Worm (Caenorhabditis elegans) whole organism, young adult: ENCODE data around the gene tbc-20.
A peak's percentile ranks its signal among the peaks of the same experiment; 100 is the strongest.

ENCODE experiments used
- B0019.2 ChIP-seq: fragments of 200-800 bp; sonication (Bioruptor generic); conservative IDR thresholded peaks from 2 replicates; pipeline ENCODE4 v1.3.6; 2022; ENCODE audit warnings: missing genetic modification reagents, missing genetic modification characterization, missing compliant biosample characterization
- B0261.1 ChIP-seq: sonication (generic microtip); optimal IDR thresholded peaks from 2 replicates; lab custom pipeline; 2016; ENCODE audit warnings: mild to moderate bottlenecking, missing genetic modification characterization, moderate library complexity, missing compliant biosample characterization
- B0336.3 ChIP-seq: fragments of 200-800 bp; sonication (Bioruptor generic); IDR thresholded peaks from 2 replicates; pipeline ENCODE4 v1.3.6; 2022; ENCODE audit warnings: missing genetic modification characterization, missing compliant biosample characterization
- C06A6.2 ChIP-seq: fragments of 200-800 bp; sonication (Bioruptor generic); conservative IDR thresholded peaks from 2 replicates; pipeline ENCODE4 v1.3.6; 2022; ENCODE audit warnings: missing genetic modification characterization, missing compliant biosample characterization
- F23B12.7 ChIP-seq: sonication (generic microtip); optimal IDR thresholded peaks from 2 replicates; lab custom pipeline; 2017; ENCODE audit warnings: missing genetic modification characterization, mild to moderate bottlenecking, missing compliant biosample characterization, antibody characterized with exemption, moderate library complexity; ENCODE audit not compliant: insufficient read depth
- F52B5.7 ChIP-seq: sonication (generic microtip); optimal IDR thresholded peaks from 2 replicates; lab custom pipeline; 2016; ENCODE audit warnings: mild to moderate bottlenecking, missing genetic modification characterization, missing compliant biosample characterization
- F55B11.4 ChIP-seq: sonication (generic microtip); optimal IDR thresholded peaks from 2 replicates; lab custom pipeline; 2016; ENCODE audit warnings: missing compliant biosample characterization, missing genetic modification characterization, borderline replicate concordance; ENCODE audit not compliant: insufficient read depth
- F57A8.1 ChIP-seq: fragments of 200-800 bp; sonication (Bioruptor generic); optimal IDR thresholded peaks from 2 replicates; lab custom pipeline; 2018; ENCODE audit warnings: mild to moderate bottlenecking, missing genetic modification characterization, moderate library complexity, missing compliant biosample characterization
- F57C9.4 ChIP-seq: sonication (generic microtip); optimal IDR thresholded peaks from 2 replicates; lab custom pipeline; 2017; ENCODE audit warnings: mild to moderate bottlenecking, missing genetic modification characterization, missing compliant biosample characterization
- K11D2.4 ChIP-seq: fragments of 200-800 bp; sonication (Bioruptor generic); IDR thresholded peaks from 2 replicates; pipeline ENCODE4 v1.3.6; 2022; ENCODE audit warnings: missing genetic modification reagents, missing genetic modification characterization, missing compliant biosample characterization
- akir-1 ChIP-seq: fragments of 200-800 bp; sonication (Bioruptor generic); optimal IDR thresholded peaks from 2 replicates; lab custom pipeline; 2018; ENCODE audit warnings: mild to moderate bottlenecking, missing genetic modification characterization, moderate library complexity, missing compliant biosample characterization
- atf-7 ChIP-seq: sonication (generic microtip); optimal IDR thresholded peaks from 2 replicates; lab custom pipeline; 2017; ENCODE audit warnings: mild to moderate bottlenecking, missing genetic modification characterization, missing compliant biosample characterization
- attf-3 ChIP-seq: fragments of 200-800 bp; sonication (Bioruptor generic); conservative IDR thresholded peaks from 2 replicates; pipeline ENCODE4 v1.3.6; 2022; ENCODE audit warnings: missing genetic modification reagents, missing genetic modification characterization, missing compliant biosample characterization
- attf-6 ChIP-seq: fragments of 200-800 bp; sonication (Bioruptor generic); IDR thresholded peaks from 2 replicates; pipeline ENCODE4 v1.3.6; 2022; ENCODE audit warnings: missing genetic modification reagents, missing genetic modification characterization, missing compliant biosample characterization
- bed-2 ChIP-seq: fragments of 200-800 bp; sonication (Bioruptor generic); IDR thresholded peaks from 2 replicates; pipeline ENCODE4 v1.3.6; 2022; ENCODE audit warnings: missing genetic modification reagents, missing genetic modification characterization, missing compliant biosample characterization
- cebp-1 ChIP-seq, 2 experiments: fragments of 200-800 bp in 1 of 2; sonication (Bioruptor generic) in 1 of 2; sonication (generic microtip) in 1 of 2; IDR thresholded peaks in 1 of 2; optimal IDR thresholded peaks in 1 of 2; 2 replicates each; pipeline versions ENCODE4 v1.3.6 to Lab custom; 2017 to 2022; ENCODE audit warnings: missing compliant biosample characterization in 2 of 2, missing genetic modification characterization in 2 of 2, mild to moderate bottlenecking in 1 of 2, missing genetic modification reagents in 1 of 2, moderate library complexity in 1 of 2
- ceh-100 ChIP-seq: fragments of 200-800 bp; sonication (Bioruptor generic); IDR thresholded peaks from 2 replicates; pipeline ENCODE4 v1.3.6; 2022; ENCODE audit warnings: missing genetic modification reagents, missing genetic modification characterization, missing compliant biosample characterization
- ceh-27 ChIP-seq: fragments of 200-800 bp; sonication (Bioruptor generic); optimal IDR thresholded peaks from 2 replicates; lab custom pipeline; 2018; ENCODE audit warnings: mild to moderate bottlenecking, missing genetic modification characterization, moderate library complexity, missing compliant biosample characterization
- ceh-91 ChIP-seq: fragments of 200-800 bp; sonication (Bioruptor generic); IDR thresholded peaks from 2 replicates; pipeline ENCODE4 v1.3.6; 2022; ENCODE audit warnings: missing genetic modification reagents, missing genetic modification characterization, missing compliant biosample characterization
- dox-1 ChIP-seq: fragments of 200-800 bp; sonication (Bioruptor generic); IDR thresholded peaks from 2 replicates; pipeline ENCODE4 v1.3.6; 2022; ENCODE audit warnings: missing genetic modification reagents, missing genetic modification characterization, missing compliant biosample characterization
- dpl-1 ChIP-seq: fragments of 150-350 bp; optimal IDR thresholded peaks from 2 replicates; lab custom pipeline; 2014; ENCODE audit warnings: missing biosample characterization, missing genetic modification reagents, missing genetic modification characterization
- efl-1 ChIP-seq: fragments of 150-350 bp; optimal IDR thresholded peaks from 2 replicates; lab custom pipeline; 2014; ENCODE audit warnings: missing biosample characterization, missing genetic modification reagents, missing genetic modification characterization
- egl-44 ChIP-seq: fragments of 200-800 bp; sonication (Bioruptor generic); IDR thresholded peaks from 2 replicates; pipeline ENCODE4 v1.3.6; 2022; ENCODE audit warnings: missing genetic modification reagents, missing genetic modification characterization, missing compliant biosample characterization
- ekl-4 ChIP-seq: fragments of 200-800 bp; sonication (Bioruptor generic); IDR thresholded peaks from 2 replicates; pipeline ENCODE4 v1.3.6; 2022; ENCODE audit warnings: missing genetic modification reagents, missing genetic modification characterization, missing compliant biosample characterization
- him-1 ChIP-seq: sonication (generic microtip); optimal IDR thresholded peaks from 2 replicates; lab custom pipeline; 2016; ENCODE audit warnings: missing genotype, missing genetic modification reagents, missing genetic modification characterization, missing compliant biosample characterization
- hlh-26 ChIP-seq: fragments of 200-800 bp; sonication (Bioruptor generic); conservative IDR thresholded peaks from 2 replicates; pipeline ENCODE4 v1.3.6; 2022; ENCODE audit warnings: missing genetic modification reagents, missing genetic modification characterization, missing compliant biosample characterization
- hmg-20 ChIP-seq: fragments of 200-800 bp; sonication (Bioruptor generic); IDR thresholded peaks from 2 replicates; pipeline ENCODE4 v1.3.6; 2022; ENCODE audit warnings: missing genetic modification reagents, missing genetic modification characterization, missing compliant biosample characterization
- let-526 ChIP-seq: fragments of 200-800 bp; sonication (Bioruptor generic); IDR thresholded peaks from 2 replicates; pipeline ENCODE4 v1.3.6; 2022; ENCODE audit warnings: missing genetic modification reagents, missing genetic modification characterization, missing compliant biosample characterization
- let-607 ChIP-seq, 2 experiments: fragments of 200-800 bp in 1 of 2; sonication (Bioruptor generic) in 1 of 2; sonication (generic microtip) in 1 of 2; optimal IDR thresholded peaks; 2 replicates each; lab custom pipeline; 2016 to 2018; ENCODE audit warnings: mild to moderate bottlenecking in 2 of 2, missing compliant biosample characterization in 2 of 2, missing genetic modification characterization in 2 of 2, moderate library complexity in 2 of 2, missing genotype in 1 of 2
- lin-26 ChIP-seq: fragments of 200-800 bp; sonication (Bioruptor generic); IDR thresholded peaks from 2 replicates; pipeline ENCODE4 v1.3.6; 2022; ENCODE audit warnings: missing genetic modification reagents, missing genetic modification characterization, missing compliant biosample characterization
- lin-35 ChIP-seq, 3 experiments: fragments of 150-350 bp in 2 of 3; sonication (generic microtip) in 1 of 3; optimal IDR thresholded peaks; 2 replicates each; lab custom pipeline; 2014 to 2018; ENCODE audit warnings: missing biosample characterization in 3 of 3, missing genetic modification characterization in 3 of 3, missing genetic modification reagents in 3 of 3
- lsl-1 ChIP-seq: fragments of 200-800 bp; sonication (Bioruptor generic); optimal IDR thresholded peaks from 2 replicates; lab custom pipeline; 2018; ENCODE audit warnings: mild to moderate bottlenecking, missing genetic modification characterization, moderate library complexity, missing compliant biosample characterization
- mcd-1 ChIP-seq: fragments of 200-800 bp; sonication (Bioruptor generic); IDR thresholded peaks from 2 replicates; pipeline ENCODE4 v1.3.6; 2022; ENCODE audit warnings: missing genetic modification reagents, missing genetic modification characterization, missing compliant biosample characterization
- nhr-80 ChIP-seq: sonication (generic microtip); optimal IDR thresholded peaks from 2 replicates; lab custom pipeline; 2016; ENCODE audit warnings: missing genetic modification characterization, missing compliant biosample characterization
- nhr-90 ChIP-seq: sonication (generic microtip); optimal IDR thresholded peaks from 2 replicates; lab custom pipeline; 2016; ENCODE audit warnings: missing genotype, mild to moderate bottlenecking, missing genetic modification characterization, missing compliant biosample characterization
- pha-4 ChIP-seq: fragments of 150-350 bp; sonication (generic microtip); optimal IDR thresholded peaks from 2 replicates; lab custom pipeline; 2014; ENCODE audit warnings: missing biosample characterization, missing genetic modification reagents, missing genetic modification characterization
- rcor-1 ChIP-seq: fragments of 200-800 bp; sonication (Bioruptor generic); IDR thresholded peaks from 2 replicates; pipeline ENCODE4 v1.3.6; 2022; ENCODE audit warnings: missing genetic modification reagents, missing genetic modification characterization, missing compliant biosample characterization
- sea-2 ChIP-seq: fragments of 200-800 bp; sonication (Bioruptor generic); IDR thresholded peaks from 2 replicates; pipeline ENCODE4 v1.3.6; 2022; ENCODE audit warnings: missing genetic modification characterization, missing compliant biosample characterization
- snpc-1.1 ChIP-seq: sonication (generic microtip); optimal IDR thresholded peaks from 2 replicates; lab custom pipeline; 2017; ENCODE audit warnings: missing genetic modification characterization, mild to moderate bottlenecking, missing compliant biosample characterization, antibody characterized with exemption, moderate library complexity, missing genotype, missing genetic modification reagents; ENCODE audit not compliant: insufficient read depth
- zfh-2 ChIP-seq: fragments of 200-800 bp; sonication (Bioruptor generic); conservative IDR thresholded peaks from 2 replicates; pipeline ENCODE4 v1.3.6; 2022; ENCODE audit warnings: missing genetic modification reagents, missing genetic modification characterization, missing compliant biosample characterization
- ztf-6 ChIP-seq: fragments of 200-800 bp; sonication (Bioruptor generic); IDR thresholded peaks from 2 replicates; pipeline ENCODE4 v1.3.6; 2022; ENCODE audit warnings: missing genetic modification reagents, missing genetic modification characterization, missing compliant biosample characterization

The tbc-20 gene

DNA sequence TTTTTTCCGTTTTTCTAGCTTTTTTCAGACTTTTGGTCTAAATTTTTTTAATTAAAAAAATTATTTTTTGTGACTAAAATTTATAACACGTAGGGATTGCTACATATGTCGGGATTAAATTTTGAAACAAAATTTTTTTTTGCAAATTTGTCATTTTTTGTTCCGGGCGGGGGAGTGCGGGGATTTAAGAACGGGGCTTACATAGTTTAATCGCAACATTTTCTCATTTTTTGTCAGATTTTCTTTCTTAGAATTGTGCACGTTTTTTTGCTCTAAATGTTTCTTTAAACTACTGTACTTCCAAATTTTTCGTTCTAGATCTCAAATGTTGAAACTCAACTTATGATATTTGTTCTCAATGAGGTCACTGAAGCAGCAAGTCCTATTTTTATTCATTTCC, 7.5 kb upstream of the tbc-20 start, which contains the start of gene Y54E2A.10:
Gene Y54E2A.10, plus strand, starts transcription at position 301 of the 400 bp plus-strand sequence.
- no peak for TF ChIP-seq C06A6.2 (GFP tag; lab: Robert Waterston, UW)
- TF ChIP-seq let-607 (tag; optimal IDR thresholded peaks at IDR 0.05; lab: Kevin White, UChicago) = no peak
- TF ChIP-seq nhr-90 (tag; lab: Kevin White, UChicago) = no peak
- TF ChIP-seq ekl-4 = no peak
- no peak for TF ChIP-seq rcor-1 (GFP tag; lab: Robert Waterston, UW)
- TF ChIP-seq F52B5.7 (tag; lab: Kevin White, UChicago) = no peak
- no peak for TF ChIP-seq cebp-1 (GFP tag; IDR thresholded peaks at IDR 0.05; lab: Robert Waterston, UW)
- TF ChIP-seq cebp-1 (tag; optimal IDR thresholded peaks at IDR 0.05; lab: Kevin White, UChicago) = no peak

DNA sequence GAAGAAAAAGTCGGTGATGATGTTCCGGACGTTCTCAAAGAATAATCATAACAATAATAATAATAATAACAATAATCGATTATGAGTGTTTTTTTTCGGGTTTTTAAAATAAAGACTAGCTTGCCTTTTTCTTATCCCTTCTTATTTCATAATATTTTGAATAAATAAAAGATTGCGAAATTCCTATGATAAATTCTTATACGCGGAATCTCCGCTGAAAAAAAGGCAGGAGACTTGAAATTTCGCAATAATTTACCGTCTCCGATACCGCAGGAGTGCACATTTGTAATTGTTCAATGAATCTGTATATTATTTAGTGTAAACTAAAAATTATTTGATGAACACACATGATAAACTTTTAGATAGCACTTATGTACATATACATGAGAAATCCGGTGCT, 5.8 kb upstream of the tbc-20 start:
- TF ChIP-seq akir-1 (no peak), lin-26 (GFP tag; lab: Robert Waterston, UW) (no peak), cebp-1 (GFP tag; IDR thresholded peaks at IDR 0.05; lab: Robert Waterston, UW) (peak; percentile 20; the same call in 1 of the 2 replicates), cebp-1 (tag; optimal IDR thresholded peaks at IDR 0.05; lab: Kevin White, UChicago) (peak; percentile 95), him-1 (tag; lab: Kevin White, UChicago) (no peak)

DNA sequence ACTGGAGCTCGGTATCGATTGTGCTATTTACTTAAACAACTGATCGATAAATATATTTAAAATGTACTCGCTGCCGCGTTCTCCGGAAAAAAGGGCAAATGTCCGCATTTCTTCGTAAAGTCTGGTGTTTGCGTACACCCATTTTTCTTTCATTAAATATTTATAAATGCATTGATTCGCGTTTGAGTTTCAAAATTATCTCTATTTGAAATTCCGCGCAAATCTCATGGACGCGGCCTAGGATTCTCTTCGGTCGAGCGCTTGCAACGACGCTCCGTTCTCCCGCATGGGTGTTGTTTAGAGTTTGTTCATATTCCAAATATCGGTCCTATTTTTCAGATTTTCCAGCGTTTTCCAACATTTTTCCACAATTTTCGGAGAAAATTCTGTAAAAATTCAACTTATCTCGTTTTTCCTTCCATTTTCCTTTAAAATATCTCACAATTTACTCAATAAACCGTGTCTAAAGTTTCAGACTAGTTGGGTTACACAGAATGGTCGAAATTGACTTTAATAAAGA, 3.3 kb upstream of the tbc-20 start, which contains the start of gene eif-3.B:
Gene eif-3.B, plus strand, starts transcription at position 470 of the 520 bp plus-strand sequence.
- TF ChIP-seq efl-1 (GFP tag; lab: Kevin White, UChicago) (peak; percentile 81), ceh-91 (GFP tag; lab: Robert Waterston, UW) (peak; percentile 39; the same call in 1 of the 2 replicates), lin-35 (GFP tag; optimal IDR thresholded peaks at IDR 0.05; lab: Kevin White, UChicago) (peak in 2 of 3 experiments; percentile 17 to 91), ceh-100 (GFP tag; lab: Robert Waterston, UW) (peak; percentile 73), lsl-1 (GFP tag; lab: Kevin White, UChicago) (peak; percentile 54), hlh-26 (GFP tag; lab: Robert Waterston, UW) (no peak), attf-3 (GFP tag; lab: Robert Waterston, UW) (peak; percentile 95), ztf-6 (GFP tag; lab: Robert Waterston, UW) (0 out of 2 replicates have a peak, but pooled peaks have one; percentile 14), snpc-1.1 (tag; lab: Kevin White, UChicago) (peak; percentile 38), dpl-1 (GFP tag; lab: Kevin White, UChicago) (peak; percentile 71), cebp-1 (GFP tag; IDR thresholded peaks at IDR 0.05; lab: Robert Waterston, UW) (0 out of 2 replicates have a peak, but pooled peaks have one; percentile 44), cebp-1 (tag; optimal IDR thresholded peaks at IDR 0.05; lab: Kevin White, UChicago) (peak; percentile 82), hmg-20 (GFP tag; lab: Robert Waterston, UW) (0 out of 2 replicates have a peak, but pooled peaks have one; percentile 21), ceh-27 (GFP tag; lab: Kevin White, UChicago) (peak; percentile 93), F57C9.4 (tag; lab: Kevin White, UChicago) (no peak), let-526 (GFP tag; lab: Robert Waterston, UW) (peak; percentile 81; the same call in 1 of the 2 replicates), atf-7 (no peak), F57A8.1 (GFP tag; lab: Kevin White, UChicago) (no peak), let-607 (tag; optimal IDR thresholded peaks at IDR 0.05; lab: Kevin White, UChicago) (peak in 1 of 2 experiments; percentile 86), dox-1 (GFP tag; lab: Robert Waterston, UW) (peak; percentile 80), B0261.1 (tag; lab: Kevin White, UChicago) (no peak), F55B11.4 (no peak), pha-4 (tag; lab: Kevin White, UChicago) (peak; percentile 75), ekl-4 (peak; percentile 83), egl-44 (GFP tag; lab: Robert Waterston, UW) (peak; percentile 51; the same call in 1 of the 2 replicates), mcd-1 (GFP tag; lab: Robert Waterston, UW) (peak; percentile 86), sea-2 (no peak), attf-6 (GFP tag; lab: Robert Waterston, UW) (no peak), K11D2.4 (GFP tag; lab: Robert Waterston, UW) (0 out of 2 replicates have a peak, but pooled peaks have one; percentile 61), F23B12.7 (tag; lab: Kevin White, UChicago) (peak; percentile 64), zfh-2 (GFP tag; lab: Robert Waterston, UW) (no peak; the same call in 1 of the 2 replicates), nhr-80 (tag; lab: Kevin White, UChicago) (peak; percentile 40), bed-2 (GFP tag; lab: Robert Waterston, UW) (0 out of 2 replicates have a peak, but pooled peaks have one; percentile 29), B0336.3 (GFP tag; lab: Robert Waterston, UW) (peak; percentile 46; the same call in 1 of the 2 replicates), B0019.2 (GFP tag; lab: Robert Waterston, UW) (no peak)
